Worm (Caenorhabditis elegans): ENCODE data around the gene nhr-96.

DNA sequence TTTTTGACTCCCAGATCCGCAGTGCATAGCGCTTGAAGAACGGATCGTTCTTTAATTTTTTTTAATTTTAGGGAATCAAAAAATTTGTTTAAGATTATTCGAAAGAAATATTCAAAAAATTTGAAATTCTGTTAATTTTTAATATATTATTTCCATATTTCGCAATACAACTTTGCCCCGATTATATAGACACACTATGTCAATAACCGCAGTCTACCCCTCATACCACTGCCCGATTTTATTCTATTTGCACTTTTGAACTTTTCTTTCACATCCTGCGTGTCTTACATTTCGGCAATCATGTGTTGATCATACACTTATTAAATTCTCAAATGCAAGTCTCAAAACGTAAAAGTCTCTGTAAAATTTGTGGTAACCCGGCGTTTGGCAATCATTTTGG, 14.5 kb upstream of the nhr-96 start, which contains the start of gene nhr-56:
- TF ChIP-seq him-1 (tag; optimal IDR thresholded peaks at IDR 0.05) (no peak), W03F9.2 (tag; optimal IDR thresholded peaks at IDR 0.05) (no peak)
